Fruit fly (Drosophila melanogaster): Measurements from ENCODE around the gene CG11927.

The CG11927 gene

DNA sequence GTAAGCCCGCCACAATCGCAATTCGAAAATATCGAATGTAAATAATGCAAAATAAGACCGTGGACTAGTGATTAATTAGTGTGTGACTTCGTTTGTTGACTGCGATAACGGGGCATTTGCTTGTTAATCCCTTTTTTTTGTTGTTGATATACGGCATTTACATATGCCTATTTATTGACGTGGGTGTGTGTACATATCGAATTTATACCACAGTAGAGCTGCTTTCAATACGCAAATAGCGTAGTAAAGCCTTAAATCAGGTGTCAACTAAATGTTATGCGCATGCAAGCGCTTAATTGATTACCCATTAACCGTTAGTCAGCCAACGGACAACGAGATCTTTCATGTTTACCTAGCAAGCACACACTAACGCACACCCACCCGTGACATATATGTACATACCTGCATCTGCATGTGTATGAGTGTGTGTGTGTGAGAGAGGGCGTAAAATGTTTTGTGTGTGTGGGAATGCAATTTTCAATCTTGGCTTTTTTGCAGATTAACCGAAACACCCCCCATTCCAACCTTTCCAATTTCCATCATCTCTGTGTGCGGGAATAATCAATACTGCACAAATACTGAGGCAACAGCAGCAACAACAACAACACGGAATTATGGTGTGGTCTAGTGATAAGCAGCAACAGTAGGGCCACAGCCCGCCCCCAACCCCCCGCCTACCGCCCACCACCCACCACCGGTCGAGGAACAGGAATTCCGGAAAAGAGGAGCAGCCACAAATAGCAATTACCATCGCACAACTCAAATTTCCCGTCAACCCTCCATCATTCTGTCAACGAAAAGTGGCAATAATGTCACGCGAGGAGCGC lies 8.9 kb upstream of the CG11927 start (continued):
- TF ChIP-seq klu (GFP tag; IDR thresholded peaks at IDR 0.05) (no peak), CG3407 (GFP tag; optimal IDR thresholded peaks at IDR 0.05) (peak; percentile 45), pros (GFP tag; optimal IDR thresholded peaks at IDR 0.05) (no peak), Myb (GFP tag; optimal IDR thresholded peaks at IDR 0.05) (no peak), her (GFP tag; optimal IDR thresholded peaks at IDR 0.05) (no peak), CG18262 (tag; optimal IDR thresholded peaks at IDR 0.05) (peak; percentile 6), pita (GFP tag; optimal IDR thresholded peaks at IDR 0.05) (no peak), Hand (GFP tag; optimal IDR thresholded peaks at IDR 0.05) (no peak), ab (GFP tag; optimal IDR thresholded peaks at IDR 0.05) (no peak), Dp (GFP tag; optimal IDR thresholded peaks at IDR 0.05) (no peak), CG6854 (GFP tag; optimal IDR thresholded peaks at IDR 0.05) (no peak), Adf1 (GFP tag; IDR thresholded peaks at IDR 0.05) (no peak), CG32532 (GFP tag; IDR thresholded peaks at IDR 0.05) (no peak), CG10431 (GFP tag; optimal IDR thresholded peaks at IDR 0.05) (peak; percentile 65), CG12155 (GFP tag; optimal IDR thresholded peaks at IDR 0.05) (no peak), CG4360 (GFP tag; IDR thresholded peaks at IDR 0.05) (peak; percentile 69), unpg (GFP tag; optimal IDR thresholded peaks at IDR 0.05) (peak; percentile 25), cad (GFP tag; optimal IDR thresholded peaks at IDR 0.05) (no peak), ERR (GFP tag; optimal IDR thresholded peaks at IDR 0.05) (no peak), CG10267 (tag; optimal IDR thresholded peaks at IDR 0.05) (no peak), CG6272 (GFP tag; IDR thresholded peaks at IDR 0.05) (no peak), tup (GFP tag; optimal IDR thresholded peaks at IDR 0.05) (peak; percentile 3), ac (GFP tag; optimal IDR thresholded peaks at IDR 0.05) (peak; percentile 33), lilli (GFP tag; optimal IDR thresholded peaks at IDR 0.05) (no peak), Asciz (GFP tag; optimal IDR thresholded peaks at IDR 0.05) (peak; percentile 85), CG17568 (GFP tag; optimal IDR thresholded peaks at IDR 0.05) (peak; percentile 59), Fer3 (tag; optimal IDR thresholded peaks at IDR 0.05) (peak; percentile 45), p53 (GFP tag; optimal IDR thresholded peaks at IDR 0.05) (peak; percentile 91), E2f1 (GFP tag; IDR thresholded peaks at IDR 0.05) (no peak), HLH54F (GFP tag; optimal IDR thresholded peaks at IDR 0.05) (no peak), kah (GFP tag; optimal IDR thresholded peaks at IDR 0.05) (peak; percentile 36), abd-A (tag; optimal IDR thresholded peaks at IDR 0.05) (no peak), grn (GFP tag; optimal IDR thresholded peaks at IDR 0.05) (no peak), sc (optimal IDR thresholded peaks at IDR 0.05) (no peak), sc (GFP tag; optimal IDR thresholded peaks at IDR 0.05) (peak; percentile 21), CG15601 (tag; optimal IDR thresholded peaks at IDR 0.05) (peak; percentile 79), CG7839 (tag; optimal IDR thresholded peaks at IDR 0.05) (no peak), tna (GFP tag; IDR thresholded peaks at IDR 0.05; ENCODE audit: partially characterized antibody) (no peak), vvl (GFP tag; IDR thresholded peaks at IDR 0.05) (no peak), Ptx1 (GFP tag; IDR thresholded peaks at IDR 0.05) (no peak), gro (GFP tag; optimal IDR thresholded peaks at IDR 0.05) (no peak), onecut (GFP tag; IDR thresholded peaks at IDR 0.05) (peak; percentile 97), dysf (GFP tag; IDR thresholded peaks at IDR 0.05) (no peak), fu2 (GFP tag; optimal IDR thresholded peaks at IDR 0.05) (no peak), CG30431 (GFP tag; optimal IDR thresholded peaks at IDR 0.05) (no peak), ewg (GFP tag; optimal IDR thresholded peaks at IDR 0.05) (peak; percentile 1), Med (GFP tag) (peak; percentile 65), exex (tag; optimal IDR thresholded peaks at IDR 0.05) (peak; percentile 22), CG9727 (GFP tag; optimal IDR thresholded peaks at IDR 0.05) (peak; percentile 8), CG9437 (GFP tag; optimal IDR thresholded peaks at IDR 0.05) (no peak)
